Fruit fly (Drosophila melanogaster) whole organism, pupa: ENCODE results near the gene Rab7.

Experiments used
- CG10348 ChIP-seq: fragments of 200-800 bp; sonication (Bioruptor generic); IDR thresholded peaks from 2 replicates; pipeline ENCODE4 v1.3.6; 2022; ENCODE audit warnings: missing biosample characterization, missing genetic modification characterization
- CG17806 ChIP-seq: fragments of 200-800 bp; sonication (Bioruptor generic); optimal IDR thresholded peaks from 2 replicates; lab custom pipeline; 2018; ENCODE audit warnings: missing biosample characterization, mild to moderate bottlenecking, missing genetic modification characterization, moderate library complexity
- CG4496 ChIP-seq: fragments of 200-800 bp; sonication (Bioruptor generic); IDR thresholded peaks from 3 replicates; pipeline ENCODE4 v1.3.6; 2022; ENCODE audit warnings: missing biosample characterization, missing genetic modification characterization
- CG8159 ChIP-seq: fragments of 200-800 bp; sonication (Bioruptor generic); optimal IDR thresholded peaks from 3 replicates; lab custom pipeline; 2018; ENCODE audit warnings: missing biosample characterization, mild to moderate bottlenecking, missing genetic modification characterization, moderate library complexity
- D1 ChIP-seq: fragments of 200-800 bp; sonication (Bioruptor generic); optimal IDR thresholded peaks from 2 replicates; lab custom pipeline; 2018; ENCODE audit warnings: missing biosample characterization, mild to moderate bottlenecking, missing genetic modification characterization, moderate library complexity
- Ets98B ChIP-seq: fragments of 200-800 bp; sonication (Bioruptor generic); IDR thresholded peaks from 2 replicates; pipeline ENCODE4 v1.3.6; 2022; ENCODE audit warnings: missing biosample characterization, missing genetic modification characterization
- Pif1B ChIP-seq: fragments of 200-800 bp; sonication (Bioruptor generic); optimal IDR thresholded peaks from 3 replicates; lab custom pipeline; 2016; ENCODE audit warnings: missing biosample characterization, missing genetic modification characterization
- gl ChIP-seq: fragments of 200-800 bp; sonication (Bioruptor generic); optimal IDR thresholded peaks from 2 replicates; lab custom pipeline; 2018; ENCODE audit warnings: missing biosample characterization, mild to moderate bottlenecking, missing genetic modification characterization
- rn ChIP-seq: fragments of 200-800 bp; sonication (Bioruptor generic); IDR thresholded peaks from 2 replicates; pipeline ENCODE4 v1.3.6; 2022; ENCODE audit warnings: missing biosample characterization, missing genetic modification characterization

DNA sequence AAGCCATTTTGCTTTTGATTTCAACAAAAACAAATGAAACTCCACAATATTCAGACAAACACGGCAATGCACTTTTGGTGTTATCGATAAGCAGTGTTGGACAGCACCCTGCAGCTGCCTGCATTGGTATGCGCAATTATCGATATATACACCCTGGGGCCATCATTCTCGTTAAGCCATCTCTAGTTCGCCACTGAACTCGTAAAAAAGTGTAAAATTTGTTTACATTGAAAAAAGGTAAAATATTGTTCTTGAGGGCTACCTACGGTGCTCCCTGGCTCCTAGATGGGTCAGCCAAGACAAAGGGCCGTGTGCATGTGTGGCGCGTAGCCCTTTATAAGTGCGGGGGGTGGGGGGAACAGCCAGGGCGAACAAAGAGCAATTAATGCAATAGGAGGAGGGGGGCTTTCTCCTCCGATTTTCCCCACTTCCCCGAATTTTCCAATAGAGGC is 6.3 kb upstream of the Rab7 start, which contains the start of the genes CG13603 and CG5902:
- TF ChIP-seq Ets98B (GFP tag; lab: Robert Waterston, UW) = peak; percentile 30
- no peak for TF ChIP-seq D1 (tag; lab: Kevin White, UChicago)
- TF ChIP-seq CG8159 (tag; lab: Kevin White, UChicago) = no peak
- TF ChIP-seq CG17806 = no peak
- no peak for TF ChIP-seq Pif1B (GFP tag; lab: Kevin White, UChicago)
- TF ChIP-seq CG4496 (GFP tag; lab: Robert Waterston, UW) = no peak; the same call in 1 of the 3 replicates
- TF ChIP-seq gl (tag; lab: Kevin White, UChicago) = peak; percentile 48
- 0 out of 2 replicates have a peak, but pooled peaks have one; percentile 8 for TF ChIP-seq rn
- TF ChIP-seq CG10348 (GFP tag; lab: Robert Waterston, UW) = no peak
